Worm (Caenorhabditis elegans): Measurements from ENCODE around the gene bath-37.

The bath-37 gene

DNA sequence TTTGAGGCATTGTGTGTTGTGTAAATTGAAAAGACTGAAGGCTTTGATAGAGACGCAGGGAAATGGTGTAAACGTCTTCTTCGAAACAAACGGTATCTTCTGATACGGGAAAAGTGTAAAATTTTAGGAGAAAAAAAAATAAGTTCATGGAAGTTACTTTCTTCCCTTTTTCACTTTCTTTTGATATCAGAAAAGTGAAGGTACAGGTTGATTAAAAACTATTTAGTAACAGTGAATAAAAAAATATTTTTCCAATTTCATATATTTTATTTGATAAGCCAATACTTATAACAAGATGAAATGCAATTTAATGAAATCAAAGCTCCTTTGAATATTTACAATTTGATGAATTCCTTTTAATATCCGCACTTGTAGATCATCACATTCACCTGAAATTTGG is 41.6 kb downstream of the bath-37 start, which contains the start of gene col-129:
TSS of gene col-129 (minus strand) at position 101 of the 400 bp plus-strand sequence.
- TF ChIP-seq cnd-1 (tag; optimal IDR thresholded peaks at IDR 0.05) (no peak), sem-2 (GFP tag; optimal IDR thresholded peaks at IDR 0.05) (no peak), nhr-237 (tag; optimal IDR thresholded peaks at IDR 0.05) (no peak), lin-32 (GFP tag; optimal IDR thresholded peaks at IDR 0.05) (no peak), nhr-2 (tag; optimal IDR thresholded peaks at IDR 0.05) (no peak), nhr-76 (tag; optimal IDR thresholded peaks at IDR 0.05) (no peak), snpc-4 (tag; optimal IDR thresholded peaks at IDR 0.05) (no peak), ceh-43 (GFP tag; optimal IDR thresholded peaks at IDR 0.05) (no peak), blmp-1 (tag; optimal IDR thresholded peaks at IDR 0.05) (no peak), sptf-1 (tag; optimal IDR thresholded peaks at IDR 0.05) (no peak), mls-2 (tag; optimal IDR thresholded peaks at IDR 0.05) (no peak), zip-8 (tag; optimal IDR thresholded peaks at IDR 0.05) (no peak), unc-120 (tag; optimal IDR thresholded peaks at IDR 0.05; ENCODE audit: poor library complexity, severe bottlenecking) (no peak), tbx-8 (GFP tag; optimal IDR thresholded peaks at IDR 0.05) (no peak), unc-39 (tag; optimal IDR thresholded peaks at IDR 0.05) (no peak), drap-1 (GFP tag; optimal IDR thresholded peaks at IDR 0.05) (no peak), mab-5 (tag; optimal IDR thresholded peaks at IDR 0.05) (no peak), M03D4.4 (tag; optimal IDR thresholded peaks at IDR 0.05) (no peak), ces-1 (GFP tag; optimal IDR thresholded peaks at IDR 0.05) (no peak)

DNA sequence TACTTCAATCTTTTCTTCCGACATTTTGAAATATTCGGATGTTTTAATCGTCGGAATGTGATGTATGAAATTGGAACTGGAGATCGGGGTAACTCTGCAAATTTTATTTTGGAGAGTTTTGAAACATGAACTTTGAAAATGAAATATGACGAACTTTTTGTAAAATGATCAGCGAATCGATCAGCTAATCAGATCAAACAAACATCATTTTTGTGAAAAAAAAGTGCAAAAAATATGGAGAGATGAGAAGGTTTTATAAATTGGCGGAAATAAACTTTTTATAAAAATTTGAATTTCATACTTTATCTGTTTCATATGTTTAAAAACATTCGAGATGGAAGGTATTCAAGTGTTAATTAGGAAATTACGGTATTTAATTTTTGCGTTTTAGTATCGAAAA is 42.8 kb downstream of the bath-37 start, which contains the start of gene dlc-2:
TSS of gene dlc-2 (minus strand) at position 101 of the 400 bp plus-strand sequence.
- TF ChIP-seq ham-2 (GFP tag; optimal IDR thresholded peaks at IDR 0.05): no peak
- no peak for TF ChIP-seq mab-5 (tag; optimal IDR thresholded peaks at IDR 0.05)
- TF ChIP-seq elt-3 (tag; optimal IDR thresholded peaks at IDR 0.05): no peak
- TF ChIP-seq bed-3 (GFP tag; optimal IDR thresholded peaks at IDR 0.05): no peak
- TF ChIP-seq drap-1 (GFP tag; optimal IDR thresholded peaks at IDR 0.05): no peak
- TF ChIP-seq sptf-1 (tag; optimal IDR thresholded peaks at IDR 0.05): no peak
- no peak for TF ChIP-seq tbx-8 (GFP tag; optimal IDR thresholded peaks at IDR 0.05)
- TF ChIP-seq cnd-1 (tag; optimal IDR thresholded peaks at IDR 0.05): no peak
- no peak for TF ChIP-seq ceh-83 (GFP tag; optimal IDR thresholded peaks at IDR 0.05)
- TF ChIP-seq M03D4.4 (tag; optimal IDR thresholded peaks at IDR 0.05): no peak
- TF ChIP-seq ces-1 (GFP tag; optimal IDR thresholded peaks at IDR 0.05): no peak
- TF ChIP-seq lin-32 (GFP tag; optimal IDR thresholded peaks at IDR 0.05): no peak
- no peak for TF ChIP-seq mep-1 (tag; optimal IDR thresholded peaks at IDR 0.05)
- no peak for TF ChIP-seq ceh-43 (GFP tag; optimal IDR thresholded peaks at IDR 0.05)
- no peak for TF ChIP-seq elt-1 (tag; optimal IDR thresholded peaks at IDR 0.05; ENCODE audit: borderline replicate concordance, insufficient read depth)
- no peak for TF ChIP-seq unc-120 (tag; optimal IDR thresholded peaks at IDR 0.05; ENCODE audit: poor library complexity, severe bottlenecking)
- no peak for TF ChIP-seq lin-13 (tag; optimal IDR thresholded peaks at IDR 0.05)
- TF ChIP-seq nhr-2 (tag; optimal IDR thresholded peaks at IDR 0.05): no peak
- no peak for TF ChIP-seq sem-2 (GFP tag; optimal IDR thresholded peaks at IDR 0.05)
- TF ChIP-seq ztf-11 (tag; optimal IDR thresholded peaks at IDR 0.05): no peak

DNA sequence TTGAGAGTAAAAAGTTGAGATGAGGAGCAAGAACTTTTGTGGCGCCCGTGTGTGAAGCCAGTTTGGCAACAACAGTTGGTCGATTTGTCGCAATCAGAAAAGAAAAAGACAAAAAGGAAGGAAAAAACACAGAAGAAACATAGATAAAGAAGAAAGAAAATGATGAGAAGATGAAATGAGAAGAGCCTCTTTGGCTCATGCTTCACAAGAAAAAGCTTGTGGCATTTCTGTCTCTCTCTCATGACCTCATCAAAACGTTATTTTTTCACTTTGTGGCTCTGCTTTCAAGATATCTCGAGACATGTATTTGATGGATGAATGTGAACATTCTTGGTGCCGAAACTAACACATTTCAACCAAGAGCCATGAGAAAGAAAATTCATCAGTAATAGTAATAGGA is 44.4 kb downstream of the bath-37 start:
- TF ChIP-seq nhr-237 (tag; optimal IDR thresholded peaks at IDR 0.05): no peak
- no peak for TF ChIP-seq nhr-28 (tag; optimal IDR thresholded peaks at IDR 0.05)
- no peak for TF ChIP-seq sptf-1 (tag; optimal IDR thresholded peaks at IDR 0.05)
- TF ChIP-seq unc-120 (tag; optimal IDR thresholded peaks at IDR 0.05; ENCODE audit: poor library complexity, severe bottlenecking): peak; percentile 43
- TF ChIP-seq ceh-39 (tag; optimal IDR thresholded peaks at IDR 0.05): no peak
- no peak for TF ChIP-seq bed-3 (GFP tag; optimal IDR thresholded peaks at IDR 0.05)
- TF ChIP-seq pha-4 (tag; optimal IDR thresholded peaks at IDR 0.05): no peak
- no peak for TF ChIP-seq nhr-12 (tag; optimal IDR thresholded peaks at IDR 0.05)
- TF ChIP-seq ces-1 (GFP tag; optimal IDR thresholded peaks at IDR 0.05): no peak
- no peak for TF ChIP-seq drap-1 (GFP tag; optimal IDR thresholded peaks at IDR 0.05)
- peak; percentile 23 for TF ChIP-seq hlh-1 (tag; optimal IDR thresholded peaks at IDR 0.05)
- no peak for TF ChIP-seq tbx-8 (GFP tag; optimal IDR thresholded peaks at IDR 0.05)

DNA sequence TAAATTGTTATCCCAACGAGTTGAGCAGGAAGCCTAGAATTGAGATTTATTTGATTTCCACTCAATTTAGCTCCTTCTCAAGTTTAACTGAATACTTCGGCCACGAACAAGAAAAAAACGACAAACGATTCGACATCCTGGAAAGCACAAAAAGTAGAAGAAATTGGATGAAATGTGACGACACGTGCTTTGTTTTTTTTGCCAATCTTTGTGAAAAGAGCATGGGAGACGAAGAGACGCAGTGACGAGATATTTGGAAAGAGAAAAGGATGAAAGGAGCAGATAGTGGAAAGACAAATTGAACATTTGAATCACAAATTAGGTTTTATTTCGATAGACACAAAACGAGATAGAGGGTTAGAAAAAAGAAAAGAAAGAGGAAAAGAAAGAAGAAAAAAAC is 45.8 kb downstream of the bath-37 start:
- TF ChIP-seq mab-5 (tag; optimal IDR thresholded peaks at IDR 0.05): no peak
- peak; percentile 72 for TF ChIP-seq ces-1 (GFP tag; optimal IDR thresholded peaks at IDR 0.05)

DNA sequence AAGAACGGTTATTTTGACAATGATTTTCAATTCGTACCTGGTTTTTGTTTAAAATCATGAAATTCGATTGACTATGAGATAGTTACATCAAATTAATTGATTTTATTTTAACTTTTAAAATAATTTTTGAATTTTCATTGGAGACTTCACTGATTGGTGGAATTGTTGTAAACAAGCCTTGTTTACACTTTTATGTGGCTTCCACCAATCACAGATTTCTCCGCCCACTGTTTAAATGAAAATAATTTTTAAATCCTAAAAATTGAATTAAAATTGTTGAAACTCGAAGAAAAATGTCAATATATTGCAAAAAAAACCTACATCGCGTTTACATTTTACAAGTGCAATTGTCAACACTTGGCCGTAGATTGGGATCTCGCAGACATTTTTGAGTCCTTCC is 51.8 kb downstream of the bath-37 start:
- TF ChIP-seq lsy-2 (tag; optimal IDR thresholded peaks at IDR 0.05): no peak
- TF ChIP-seq flh-1 (GFP tag; optimal IDR thresholded peaks at IDR 0.05): no peak
- TF ChIP-seq cnd-1 (tag; optimal IDR thresholded peaks at IDR 0.05): no peak
- no peak for TF ChIP-seq lin-32 (GFP tag; optimal IDR thresholded peaks at IDR 0.05)
- TF ChIP-seq mls-2 (tag; optimal IDR thresholded peaks at IDR 0.05): no peak
- TF ChIP-seq bed-3 (GFP tag; optimal IDR thresholded peaks at IDR 0.05): no peak

All from whole organism, mixed stage, embryonic.